Fruit fly (Drosophila melanogaster): Measurements from ENCODE around the gene MtnA.

Gene MtnA

DNA sequence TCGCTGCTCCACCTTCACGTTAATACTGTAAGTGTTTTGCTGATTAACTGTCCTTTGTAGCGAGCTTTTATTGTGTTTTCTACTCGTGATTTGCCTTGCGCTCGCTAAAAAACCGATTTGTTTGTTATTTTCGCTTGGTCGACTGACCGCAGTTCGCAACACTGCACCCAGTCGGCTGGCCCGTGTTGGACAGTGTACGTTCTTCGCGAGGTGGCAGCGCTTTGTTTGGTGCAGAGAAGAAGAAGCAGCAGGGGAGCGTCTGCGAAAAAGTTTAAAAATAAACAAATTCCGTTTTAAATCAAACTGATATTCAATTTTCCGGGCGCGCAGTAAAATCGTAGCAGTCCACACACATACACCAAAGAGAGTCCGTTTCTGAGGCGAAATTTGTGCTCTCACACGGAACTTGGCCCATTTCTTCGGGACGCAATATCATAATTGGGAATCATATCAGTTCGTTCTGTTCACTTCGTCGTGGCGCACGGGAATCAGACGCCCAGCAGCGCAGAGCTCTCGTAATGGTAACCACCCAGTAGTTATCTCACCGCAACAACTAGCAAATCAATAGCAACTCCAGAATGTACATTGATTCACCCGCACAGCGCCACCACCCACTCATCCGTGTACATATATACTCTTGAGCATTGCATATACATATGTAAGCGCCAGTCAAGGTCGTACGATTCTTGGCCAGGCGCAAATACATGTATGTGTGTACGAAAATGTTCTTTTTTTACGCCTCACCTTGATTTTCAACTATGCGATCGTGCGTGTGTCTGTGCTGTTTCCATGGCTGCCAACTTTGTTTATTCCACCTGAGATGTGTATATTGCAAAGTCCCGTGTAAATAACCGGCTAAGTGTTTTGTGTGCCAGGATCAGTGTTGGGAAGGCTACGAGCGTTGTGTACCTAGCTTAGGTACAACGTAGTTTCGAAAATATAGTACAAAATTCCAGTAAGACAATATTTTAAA is 16.3 kb downstream of the MtnA start, which contains the start of gene Naa80 (continued):
- TF ChIP-seq Eip74EF (GFP tag; optimal IDR thresholded peaks at IDR 0.05) (no peak), CG7271 (tag; optimal IDR thresholded peaks at IDR 0.05) (no peak), sim (GFP tag; IDR thresholded peaks at IDR 0.05) (no peak), Hr78 (GFP tag; optimal IDR thresholded peaks at IDR 0.05) (no peak), gt (GFP tag; IDR thresholded peaks at IDR 0.05) (no peak), CG32532 (GFP tag; IDR thresholded peaks at IDR 0.05) (peak; percentile 61; the same call in 1 of the 2 replicates), YL-1 (GFP tag; optimal IDR thresholded peaks at IDR 0.05) (peak; percentile 94), ro (GFP tag; IDR thresholded peaks at IDR 0.05) (no peak), Hr51 (GFP tag; optimal IDR thresholded peaks at IDR 0.05) (peak in 1 of 2 experiments; percentile 85), lilli (GFP tag; optimal IDR thresholded peaks at IDR 0.05) (peak; percentile 75), mld (GFP tag; IDR thresholded peaks at IDR 0.05; ENCODE audit: partially characterized antibody) (no peak), CG6854 (GFP tag; optimal IDR thresholded peaks at IDR 0.05) (no peak), tx (GFP tag; optimal IDR thresholded peaks at IDR 0.05) (peak; percentile 69), Vsx1 (GFP tag; optimal IDR thresholded peaks at IDR 0.05) (no peak), Gsc (GFP tag; IDR thresholded peaks at IDR 0.05) (no peak), CG14014 (GFP tag; IDR thresholded peaks at IDR 0.05) (peak; percentile 60; the same call in 1 of the 2 replicates), CG32767 (GFP tag; IDR thresholded peaks at IDR 0.05) (0 out of 2 replicates have a peak, but pooled peaks have one; percentile 25), Rx (GFP tag; IDR thresholded peaks at IDR 0.05) (peak; percentile 70), CG33213 (GFP tag; optimal IDR thresholded peaks at IDR 0.05) (peak; percentile 57), CG3407 (GFP tag; optimal IDR thresholded peaks at IDR 0.05) (no peak), ac (GFP tag; optimal IDR thresholded peaks at IDR 0.05) (no peak), her (GFP tag; optimal IDR thresholded peaks at IDR 0.05) (peak; percentile 84), sr (GFP tag; IDR thresholded peaks at IDR 0.05) (no peak), eyg (GFP tag; optimal IDR thresholded peaks at IDR 0.05) (peak; percentile 59), psq (GFP tag; optimal IDR thresholded peaks at IDR 0.05) (no peak), CG13894 (tag; optimal IDR thresholded peaks at IDR 0.05) (peak; percentile 56), Rfx (GFP tag; IDR thresholded peaks at IDR 0.05) (peak; percentile 88), CG17186 (GFP tag; optimal IDR thresholded peaks at IDR 0.05) (peak; percentile 64), maf-S (GFP tag; optimal IDR thresholded peaks at IDR 0.05) (peak; percentile 84), Doc3 (GFP tag; IDR thresholded peaks at IDR 0.05; ENCODE audit: partially characterized antibody) (no peak), CG8944 (GFP tag; optimal IDR thresholded peaks at IDR 0.05) (peak; percentile 77), CG31365 (tag; optimal IDR thresholded peaks at IDR 0.05) (no peak), Mad (GFP tag; optimal IDR thresholded peaks at IDR 0.05) (peak; percentile 69), ap (GFP tag; IDR thresholded peaks at IDR 0.05) (no peak), CTCF (GFP tag; optimal IDR thresholded peaks at IDR 0.05) (peak; percentile 37), CG18619 (GFP tag; optimal IDR thresholded peaks at IDR 0.05) (peak; percentile 54), lmd (GFP tag; IDR thresholded peaks at IDR 0.05) (peak; percentile 55; the same call in 1 of the 2 replicates), CG13775 (GFP tag; optimal IDR thresholded peaks at IDR 0.05) (peak; percentile 9), CG15514 (GFP tag; optimal IDR thresholded peaks at IDR 0.05) (peak; percentile 83), Taf1 (GFP tag; IDR thresholded peaks at IDR 0.05) (no peak), zf30C (GFP tag; optimal IDR thresholded peaks at IDR 0.05) (no peak), CG6689 (GFP tag; IDR thresholded peaks at IDR 0.05) (no peak), Fer1 (GFP tag; optimal IDR thresholded peaks at IDR 0.05) (peak; percentile 62), CG30020 (tag; optimal IDR thresholded peaks at IDR 0.05) (peak; percentile 9), Kr (GFP tag; optimal IDR thresholded peaks at IDR 0.05) (no peak), ERR (GFP tag; optimal IDR thresholded peaks at IDR 0.05) (peak; percentile 82), CG13296 (GFP tag; optimal IDR thresholded peaks at IDR 0.05) (peak; percentile 64), CG12155 (GFP tag; optimal IDR thresholded peaks at IDR 0.05) (peak; percentile 74), Sry-δ (GFP tag; optimal IDR thresholded peaks at IDR 0.05) (peak; percentile 54)
